Worm (Caenorhabditis elegans): ENCODE measurements around the gene nhr-27.

Gene nhr-27

ce11 chrX:12656420-12657033 lies 151.6 kb downstream of the nhr-27 start (continued):
- TF ChIP-seq F44E2.7 (GFP tag; IDR thresholded peaks at IDR 0.05) (no peak), hif-1 (tag; optimal IDR thresholded peaks at IDR 0.05) (peak in 1 of 2 experiments; percentile 77), nhr-6 (tag; optimal IDR thresholded peaks at IDR 0.05) (no peak), ctbp-1 (GFP tag; IDR thresholded peaks at IDR 0.05) (0 out of 2 replicates have a peak, but pooled peaks have one; percentile 42), egl-27 (tag; optimal IDR thresholded peaks at IDR 0.05) (no peak), mxl-3 (GFP tag; optimal IDR thresholded peaks at IDR 0.05) (peak; percentile 56), mes-2 (tag; optimal IDR thresholded peaks at IDR 0.05; ENCODE audit: poor library complexity, severe bottlenecking) (peak; percentile 70), dmd-8 (GFP tag; IDR thresholded peaks at IDR 0.05) (no peak), nhr-28 (tag; optimal IDR thresholded peaks at IDR 0.05) (peak; percentile 19), ces-1 (GFP tag; optimal IDR thresholded peaks at IDR 0.05) (no peak), unc-39 (tag; optimal IDR thresholded peaks at IDR 0.05) (no peak), lin-29 (GFP tag; IDR thresholded peaks at IDR 0.05) (0 out of 2 replicates have a peak, but pooled peaks have one; percentile 20), nhr-111 (GFP tag; optimal IDR thresholded peaks at IDR 0.05) (no peak), Y48G9A.11 (GFP tag; IDR thresholded peaks at IDR 0.05) (no peak), daf-16 (GFP tag; optimal IDR thresholded peaks at IDR 0.05) (peak in 1 of 2 experiments; percentile 46), daf-16 (tag; optimal IDR thresholded peaks at IDR 0.05) (peak; percentile 24), T26A8.4 (GFP tag; IDR thresholded peaks at IDR 0.05) (peak; percentile 59), attf-4 (tag; optimal IDR thresholded peaks at IDR 0.05) (no peak), ceh-32 (tag; optimal IDR thresholded peaks at IDR 0.05; ENCODE audit: poor library complexity) (peak; percentile 66), spr-3 (GFP tag; optimal IDR thresholded peaks at IDR 0.05) (no peak), ceh-82 (tag; optimal IDR thresholded peaks at IDR 0.05) (no peak), nhr-41 (GFP tag; IDR thresholded peaks at IDR 0.05) (no peak), jun-1 (tag; optimal IDR thresholded peaks at IDR 0.05) (no peak), F10B5.3 (tag; optimal IDR thresholded peaks at IDR 0.05) (peak; percentile 32), set-16 (GFP tag; IDR thresholded peaks at IDR 0.05) (peak; percentile 98), hlh-11 (tag; optimal IDR thresholded peaks at IDR 0.05) (peak; percentile 84), lin-1 (GFP tag; IDR thresholded peaks at IDR 0.05) (0 out of 2 replicates have a peak, but pooled peaks have one; percentile 31), hlh-30 (tag; optimal IDR thresholded peaks at IDR 0.05; ENCODE audit: insufficient read depth) (peak; percentile 51), mdl-1 (tag; optimal IDR thresholded peaks at IDR 0.05) (peak; percentile 28 to 36), tag-97 (GFP tag; IDR thresholded peaks at IDR 0.05) (no peak), mep-1 (tag; optimal IDR thresholded peaks at IDR 0.05) (peak; percentile 62), egl-43 (GFP tag; IDR thresholded peaks at IDR 0.05) (peak; percentile 89), lir-3 (tag; optimal IDR thresholded peaks at IDR 0.05) (peak; percentile 14), lsy-2 (tag; optimal IDR thresholded peaks at IDR 0.05) (peak; percentile 1 to 4), snpc-1.2 (GFP tag; IDR thresholded peaks at IDR 0.05) (no peak), unc-62 (GFP tag; optimal IDR thresholded peaks at IDR 0.05 in 1 of 2) (no peak), unc-62 (tag; optimal IDR thresholded peaks at IDR 0.05) (no peak), zip-2 (tag; optimal IDR thresholded peaks at IDR 0.05) (no peak), dpl-1 (GFP tag; optimal IDR thresholded peaks at IDR 0.05) (peak; percentile 0), daf-8 (GFP tag; IDR thresholded peaks at IDR 0.05) (no peak), spr-1 (tag; optimal IDR thresholded peaks at IDR 0.05) (peak; percentile 36)
